Fruit fly (Drosophila melanogaster) whole organism, pupa: ENCODE results near the gene CG18766.

Source experiments
- CG10348 ChIP-seq: fragments of 200-800 bp; sonication (Bioruptor generic); IDR thresholded peaks from 2 replicates; pipeline ENCODE4 v1.3.6; 2022; ENCODE audit warnings: missing biosample characterization, missing genetic modification characterization
- CG12605 ChIP-seq: fragments of 200-800 bp; sonication (Bioruptor generic); IDR thresholded peaks from 2 replicates; pipeline ENCODE4 v1.3.6; 2022; ENCODE audit warnings: missing biosample characterization, missing genetic modification characterization
- CG13204 ChIP-seq: fragments of 200-800 bp; sonication (Bioruptor generic); optimal IDR thresholded peaks from 2 replicates; lab custom pipeline; 2018; ENCODE audit warnings: missing biosample characterization, mild to moderate bottlenecking, missing genetic modification characterization, moderate library complexity
- CG14655 ChIP-seq: fragments of 200-800 bp; sonication (Bioruptor generic); optimal IDR thresholded peaks from 3 replicates; lab custom pipeline; 2017; ENCODE audit warnings: mild to moderate bottlenecking, missing biosample characterization, missing genetic modification reagents, missing genetic modification characterization
- CG15710 ChIP-seq: fragments of 200-800 bp; sonication (Bioruptor generic); optimal IDR thresholded peaks from 2 replicates; lab custom pipeline; 2018; ENCODE audit warnings: missing biosample characterization, mild to moderate bottlenecking, missing genetic modification characterization, moderate library complexity
- CG17806 ChIP-seq: fragments of 200-800 bp; sonication (Bioruptor generic); optimal IDR thresholded peaks from 2 replicates; lab custom pipeline; 2018; ENCODE audit warnings: missing biosample characterization, mild to moderate bottlenecking, missing genetic modification characterization, moderate library complexity
- CG32121 ChIP-seq: fragments of 200-800 bp; sonication (Bioruptor generic); IDR thresholded peaks from 2 replicates; pipeline ENCODE4 v1.3.6; 2022; ENCODE audit warnings: missing biosample characterization, missing genetic modification characterization
- CG34367 ChIP-seq: fragments of 200-800 bp; sonication (Bioruptor generic); optimal IDR thresholded peaks from 2 replicates; lab custom pipeline; 2018; ENCODE audit warnings: missing biosample characterization, mild to moderate bottlenecking, missing genetic modification characterization
- CG4496 ChIP-seq: fragments of 200-800 bp; sonication (Bioruptor generic); IDR thresholded peaks from 3 replicates; pipeline ENCODE4 v1.3.6; 2022; ENCODE audit warnings: missing biosample characterization, missing genetic modification characterization
- CG8159 ChIP-seq: fragments of 200-800 bp; sonication (Bioruptor generic); optimal IDR thresholded peaks from 3 replicates; lab custom pipeline; 2018; ENCODE audit warnings: missing biosample characterization, mild to moderate bottlenecking, missing genetic modification characterization, moderate library complexity
- CG8301 ChIP-seq: fragments of 200-800 bp; sonication (Bioruptor generic); optimal IDR thresholded peaks from 2 replicates; lab custom pipeline; 2018; ENCODE audit warnings: missing biosample characterization, mild to moderate bottlenecking, missing genetic modification characterization
- CG9948 ChIP-seq: fragments of 200-800 bp; sonication (Bioruptor generic); optimal IDR thresholded peaks from 2 replicates; lab custom pipeline; 2018; ENCODE audit warnings: missing biosample characterization, mild to moderate bottlenecking, missing genetic modification characterization, moderate library complexity
- D1 ChIP-seq: fragments of 200-800 bp; sonication (Bioruptor generic); optimal IDR thresholded peaks from 2 replicates; lab custom pipeline; 2018; ENCODE audit warnings: missing biosample characterization, mild to moderate bottlenecking, missing genetic modification characterization, moderate library complexity
- EcR ChIP-seq: fragments of 200-800 bp; sonication (Bioruptor generic); optimal IDR thresholded peaks from 3 replicates; lab custom pipeline; 2019; ENCODE audit warnings: missing biosample characterization, missing genetic modification characterization, mild to moderate bottlenecking, moderate library complexity, missing genetic modification reagents
- Ets98B ChIP-seq: fragments of 200-800 bp; sonication (Bioruptor generic); IDR thresholded peaks from 2 replicates; pipeline ENCODE4 v1.3.6; 2022; ENCODE audit warnings: missing biosample characterization, missing genetic modification characterization
- Pif1A ChIP-seq: fragments of 200-800 bp; sonication (Bioruptor generic); optimal IDR thresholded peaks from 3 replicates; lab custom pipeline; 2016; ENCODE audit warnings: missing biosample characterization, missing genetic modification characterization
- Pif1B ChIP-seq: fragments of 200-800 bp; sonication (Bioruptor generic); optimal IDR thresholded peaks from 3 replicates; lab custom pipeline; 2016; ENCODE audit warnings: missing biosample characterization, missing genetic modification characterization
- Snoo ChIP-seq: fragments of 200-800 bp; sonication (Bioruptor generic); optimal IDR thresholded peaks from 3 replicates; lab custom pipeline; 2017; ENCODE audit warnings: missing biosample characterization, mild to moderate bottlenecking, missing genetic modification characterization, inconsistent platforms
- fd96Ca ChIP-seq: fragments of 200-800 bp; sonication (Bioruptor generic); IDR thresholded peaks from 3 replicates; pipeline ENCODE4 v1.3.6; 2022; ENCODE audit warnings: missing biosample characterization, missing genetic modification characterization
- gl ChIP-seq: fragments of 200-800 bp; sonication (Bioruptor generic); optimal IDR thresholded peaks from 2 replicates; lab custom pipeline; 2018; ENCODE audit warnings: missing biosample characterization, mild to moderate bottlenecking, missing genetic modification characterization
- rn ChIP-seq: fragments of 200-800 bp; sonication (Bioruptor generic); IDR thresholded peaks from 2 replicates; pipeline ENCODE4 v1.3.6; 2022; ENCODE audit warnings: missing biosample characterization, missing genetic modification characterization

The CG18766 gene

dm6 chr3R:27218814-27219213 is 26.2 kb downstream of the CG18766 start:
- no peak for TF ChIP-seq rn (GFP tag; lab: Robert Waterston, UW)
- no peak for TF ChIP-seq CG10348 (GFP tag; lab: Robert Waterston, UW)
- TF ChIP-seq CG32121 (GFP tag; lab: Robert Waterston, UW), result no peak
- TF ChIP-seq D1 (tag; lab: Kevin White, UChicago), result no peak
- peak; percentile 36 for TF ChIP-seq CG13204 (GFP tag; lab: Kevin White, UChicago)
- no peak for TF ChIP-seq CG34367 (tag; lab: Kevin White, UChicago)
- no peak for TF ChIP-seq CG8301 (tag; lab: Kevin White, UChicago)
- no peak for TF ChIP-seq CG17806
- peak; percentile 50 for TF ChIP-seq EcR (GFP tag; lab: Kevin White, UChicago)
- no peak for TF ChIP-seq Snoo (tag; lab: Kevin White, UChicago)
- TF ChIP-seq Pif1B (GFP tag; lab: Kevin White, UChicago), result no peak
- no peak for TF ChIP-seq CG8159 (tag; lab: Kevin White, UChicago)
- no peak for TF ChIP-seq gl
- no peak for TF ChIP-seq CG4496 (GFP tag; lab: Robert Waterston, UW)

dm6 chr3R:27218288-27218687 is 26.8 kb downstream of the CG18766 start:
- no peak for TF ChIP-seq fd96Ca (GFP tag; lab: Robert Waterston, UW)
- TF ChIP-seq CG8159 (tag; lab: Kevin White, UChicago), result peak; percentile 8

- TF ChIP-seq CG17806 (peak; percentile 77), CG9948 (tag; lab: Kevin White, UChicago) (peak; percentile 70), Ets98B (no peak), CG10348 (GFP tag; lab: Robert Waterston, UW) (no peak), CG8301 (tag; lab: Kevin White, UChicago) (peak; percentile 71), fd96Ca (GFP tag; lab: Robert Waterston, UW) (no peak), rn (GFP tag; lab: Robert Waterston, UW) (no peak), CG8159 (tag; lab: Kevin White, UChicago) (peak; percentile 79), CG34367 (tag; lab: Kevin White, UChicago) (peak; percentile 63), CG32121 (GFP tag; lab: Robert Waterston, UW) (peak; percentile 61), CG15710 (tag; lab: Kevin White, UChicago) (peak; percentile 71), Snoo (tag; lab: Kevin White, UChicago) (peak; percentile 68), gl (no peak), CG13204 (GFP tag; lab: Kevin White, UChicago) (peak; percentile 90), D1 (tag; lab: Kevin White, UChicago) (peak; percentile 62), Pif1A (GFP tag; lab: Kevin White, UChicago) (peak; percentile 62), Pif1B (GFP tag; lab: Kevin White, UChicago) (peak; percentile 47), CG12605 (GFP tag; lab: Robert Waterston, UW) (no peak), EcR (GFP tag; lab: Kevin White, UChicago) (peak; percentile 46), CG14655 (GFP tag; lab: Kevin White, UChicago) (peak; percentile 80), CG4496 (GFP tag; lab: Robert Waterston, UW) (0 out of 3 replicates have a peak, but pooled peaks have one; percentile 55)
These were observed 27.5 kb downstream of the CG18766 start for dm6 chr3R:27217465-27218059.

- peak; percentile 14 for TF ChIP-seq CG14655 (GFP tag; lab: Kevin White, UChicago)
- no peak for TF ChIP-seq gl
These were observed 30.1 kb downstream of the CG18766 start for dm6 chr3R:27214949-27215348.

dm6 chr3R:27212979-27213580 is 32.0 kb downstream of the CG18766 start:
- TF ChIP-seq CG8301 (tag; lab: Kevin White, UChicago) (no peak), CG15710 (tag; lab: Kevin White, UChicago) (no peak), CG9948 (tag; lab: Kevin White, UChicago) (no peak), CG14655 (GFP tag; lab: Kevin White, UChicago) (no peak), CG8159 (tag; lab: Kevin White, UChicago) (no peak), fd96Ca (GFP tag; lab: Robert Waterston, UW) (0 out of 3 replicates have a peak, but pooled peaks have one; percentile 18)
- TF ChIP-seq, all 21 proteins: peak for 1

dm6 chr3R:27209561-27210275 is 35.3 kb downstream of the CG18766 start:
- TF ChIP-seq CG13204 (GFP tag; lab: Kevin White, UChicago), result no peak
- 0 out of 3 replicates have a peak, but pooled peaks have one; percentile 18 for TF ChIP-seq CG4496 (GFP tag; lab: Robert Waterston, UW)
- TF ChIP-seq fd96Ca (GFP tag; lab: Robert Waterston, UW), result 0 out of 3 replicates have a peak, but pooled peaks have one; percentile 22
- peak; percentile 5 for TF ChIP-seq CG8301 (tag; lab: Kevin White, UChicago)
- TF ChIP-seq Ets98B, result peak; percentile 32
- TF ChIP-seq EcR (GFP tag; lab: Kevin White, UChicago), result no peak
- TF ChIP-seq CG14655 (GFP tag; lab: Kevin White, UChicago), result peak; percentile 31
- peak; percentile 16 for TF ChIP-seq Pif1A (GFP tag; lab: Kevin White, UChicago)
- TF ChIP-seq CG32121 (GFP tag; lab: Robert Waterston, UW), result peak; percentile 58; the same call in 1 of the 2 replicates
- TF ChIP-seq, all 21 proteins: peak for 7
